Fruit fly (Drosophila melanogaster): Measurements from ENCODE around the gene Hers.

Hers gene

dm6 chrX:19845557-19846072 is 20.3 kb upstream of the Hers start:
- TF ChIP-seq GATAd (GFP tag; optimal IDR thresholded peaks at IDR 0.05), result no peak
- peak; percentile 36 for TF ChIP-seq psq (GFP tag; optimal IDR thresholded peaks at IDR 0.05)

DNA sequence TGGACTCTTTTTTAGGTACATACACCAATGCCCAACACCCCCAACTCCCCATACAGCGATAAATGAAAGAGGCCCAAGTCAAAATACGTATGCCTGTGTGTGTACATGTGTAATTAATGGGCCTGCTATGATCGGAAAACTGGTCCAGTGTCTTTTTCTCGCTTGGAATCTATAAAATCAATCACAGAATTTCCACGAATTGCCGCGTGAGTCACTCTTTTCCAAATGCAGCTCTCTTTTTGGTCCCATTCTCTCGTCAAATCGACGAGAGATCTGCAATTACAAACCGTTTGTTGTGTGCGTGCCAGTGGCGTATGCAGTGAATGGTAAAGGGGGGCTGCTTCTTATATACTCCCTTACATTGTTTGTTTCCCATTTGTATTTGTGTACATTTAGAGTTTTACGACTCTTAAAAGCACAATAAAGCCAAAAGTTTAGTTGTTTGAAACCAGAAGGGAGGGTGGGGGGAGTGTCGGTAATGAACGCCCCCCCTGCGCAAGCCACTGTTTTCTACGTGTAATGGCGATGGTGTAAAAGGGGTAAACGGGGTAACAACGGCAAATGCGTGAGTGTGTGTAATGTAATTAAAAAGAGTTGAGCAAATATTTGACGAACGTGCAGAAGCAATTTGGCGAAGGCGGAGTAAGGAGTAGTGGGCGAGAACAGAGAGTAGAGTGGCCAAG is 19.1 kb upstream of the Hers start:
- TF ChIP-seq usp (GFP tag; optimal IDR thresholded peaks at IDR 0.05) (no peak), Hnf4 (GFP tag; optimal IDR thresholded peaks at IDR 0.05) (peak; percentile 63), sage (GFP tag; optimal IDR thresholded peaks at IDR 0.05) (peak; percentile 12), CrebA (GFP tag; optimal IDR thresholded peaks at IDR 0.05; ENCODE audit: borderline replicate concordance) (no peak), ey (GFP tag; optimal IDR thresholded peaks at IDR 0.05) (peak; percentile 86), woc (GFP tag; optimal IDR thresholded peaks at IDR 0.05) (peak; percentile 75), dmrt93B (GFP tag; optimal IDR thresholded peaks at IDR 0.05) (peak; percentile 85), CG32264 (GFP tag; optimal IDR thresholded peaks at IDR 0.05) (peak; percentile 75), sv (GFP tag; optimal IDR thresholded peaks at IDR 0.05) (peak; percentile 80), psq (GFP tag; optimal IDR thresholded peaks at IDR 0.05) (peak; percentile 84), foxo (GFP tag; optimal IDR thresholded peaks at IDR 0.05) (peak in 1 of 2 experiments; percentile 92), OdsH (GFP tag; optimal IDR thresholded peaks at IDR 0.05) (peak; percentile 77), br (GFP tag; optimal IDR thresholded peaks at IDR 0.05) (peak; percentile 88), rgr (GFP tag; optimal IDR thresholded peaks at IDR 0.05) (peak; percentile 81), Mio (GFP tag; optimal IDR thresholded peaks at IDR 0.05) (no peak), GATAd (GFP tag; optimal IDR thresholded peaks at IDR 0.05) (no peak), Jra (GFP tag; optimal IDR thresholded peaks at IDR 0.05) (peak; percentile 77), Myc (optimal IDR thresholded peaks at IDR 0.05) (no peak), Sp1 (GFP tag; optimal IDR thresholded peaks at IDR 0.05) (peak; percentile 87), dsf (GFP tag; optimal IDR thresholded peaks at IDR 0.05; ENCODE audit: borderline replicate concordance) (peak; percentile 6), h (GFP tag; optimal IDR thresholded peaks at IDR 0.05) (peak; percentile 85), fru (GFP tag; optimal IDR thresholded peaks at IDR 0.05) (peak; percentile 94), pan (optimal IDR thresholded peaks at IDR 0.05) (no peak), Rel (GFP tag; optimal IDR thresholded peaks at IDR 0.05) (no peak), Rel (tag; optimal IDR thresholded peaks at IDR 0.05) (peak; percentile 54), CG9705 (GFP tag; optimal IDR thresholded peaks at IDR 0.05) (peak; percentile 77), HLH106 (tag; optimal IDR thresholded peaks at IDR 0.05) (peak; percentile 90)

DNA sequence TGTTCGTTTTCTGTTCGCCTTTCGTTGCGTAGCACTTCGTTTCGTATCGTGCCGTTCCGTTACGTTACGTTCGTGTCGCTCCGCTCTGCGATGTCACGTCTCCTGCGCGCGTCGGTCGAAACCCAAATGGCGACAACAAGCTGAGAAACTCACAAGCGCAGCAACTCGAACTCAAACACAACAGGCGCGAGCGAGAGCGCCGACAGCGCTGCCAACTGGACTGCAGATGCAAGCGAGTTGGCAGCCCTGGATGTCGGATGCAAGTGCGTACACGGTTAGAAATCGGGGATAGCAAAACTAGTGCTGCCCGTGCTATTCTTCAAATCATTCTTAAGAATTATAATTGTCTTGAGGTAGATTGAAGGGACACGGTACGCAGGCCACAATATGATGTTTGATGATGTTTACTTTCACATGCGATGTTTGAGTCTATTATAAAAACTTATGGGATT is 17.6 kb upstream of the Hers start:
- TF ChIP-seq Hr83 (GFP tag; optimal IDR thresholded peaks at IDR 0.05; ENCODE audit: poor library complexity, severe bottlenecking), result peak; percentile 23
- TF ChIP-seq woc (GFP tag; optimal IDR thresholded peaks at IDR 0.05), result peak; percentile 69
- peak; percentile 18 for TF ChIP-seq sage (GFP tag; optimal IDR thresholded peaks at IDR 0.05)
- TF ChIP-seq pan (optimal IDR thresholded peaks at IDR 0.05), result no peak
- no peak for TF ChIP-seq brk (GFP tag; optimal IDR thresholded peaks at IDR 0.05)
- peak; percentile 72 for TF ChIP-seq sv (GFP tag; optimal IDR thresholded peaks at IDR 0.05)
- TF ChIP-seq Hr78 (GFP tag; optimal IDR thresholded peaks at IDR 0.05), result no peak
- no peak for TF ChIP-seq dsf (GFP tag; optimal IDR thresholded peaks at IDR 0.05; ENCODE audit: borderline replicate concordance)
- TF ChIP-seq fru (GFP tag; optimal IDR thresholded peaks at IDR 0.05), result peak; percentile 52
- TF ChIP-seq Vsx2 (GFP tag; optimal IDR thresholded peaks at IDR 0.05; ENCODE audit: partially characterized antibody), result no peak
- peak; percentile 13 for TF ChIP-seq CG9705 (GFP tag; optimal IDR thresholded peaks at IDR 0.05)
- peak in 1 of 2 experiments; percentile 60 for TF ChIP-seq foxo (GFP tag; optimal IDR thresholded peaks at IDR 0.05)
- peak; percentile 57 for TF ChIP-seq HLH106 (tag; optimal IDR thresholded peaks at IDR 0.05)
- no peak for TF ChIP-seq Mio (GFP tag; optimal IDR thresholded peaks at IDR 0.05)
- no peak for TF ChIP-seq Rel (GFP tag; optimal IDR thresholded peaks at IDR 0.05)
- TF ChIP-seq Rel (tag; optimal IDR thresholded peaks at IDR 0.05), result peak; percentile 11
- no peak for TF ChIP-seq CG32264 (GFP tag; optimal IDR thresholded peaks at IDR 0.05)
- no peak for TF ChIP-seq Abd-B (GFP tag; optimal IDR thresholded peaks at IDR 0.05)
- peak; percentile 9 for TF ChIP-seq dmrt93B (GFP tag; optimal IDR thresholded peaks at IDR 0.05)
- TF ChIP-seq jim (GFP tag; optimal IDR thresholded peaks at IDR 0.05), result no peak
- TF ChIP-seq lola (GFP tag; optimal IDR thresholded peaks at IDR 0.05), result no peak
- peak; percentile 48 for TF ChIP-seq ey (GFP tag; optimal IDR thresholded peaks at IDR 0.05)
- no peak for TF ChIP-seq Myc (optimal IDR thresholded peaks at IDR 0.05)
- TF ChIP-seq CrebA (GFP tag; optimal IDR thresholded peaks at IDR 0.05; ENCODE audit: borderline replicate concordance), result no peak
- peak; percentile 35 for TF ChIP-seq Sp1 (GFP tag; optimal IDR thresholded peaks at IDR 0.05)
- TF ChIP-seq Dif (GFP tag; optimal IDR thresholded peaks at IDR 0.05; ENCODE audit: partially characterized antibody), result peak; percentile 60
- TF ChIP-seq usp (GFP tag; optimal IDR thresholded peaks at IDR 0.05), result no peak
- TF ChIP-seq GATAd (GFP tag; optimal IDR thresholded peaks at IDR 0.05), result no peak
- TF ChIP-seq OdsH (GFP tag; optimal IDR thresholded peaks at IDR 0.05), result no peak
- peak; percentile 51 for TF ChIP-seq rgr (GFP tag; optimal IDR thresholded peaks at IDR 0.05)
- peak; percentile 38 for TF ChIP-seq br (GFP tag; optimal IDR thresholded peaks at IDR 0.05)
- peak; percentile 60 for TF ChIP-seq psq (GFP tag; optimal IDR thresholded peaks at IDR 0.05)
- TF ChIP-seq Jra (GFP tag; optimal IDR thresholded peaks at IDR 0.05), result no peak
- TF ChIP-seq Hnf4 (GFP tag; optimal IDR thresholded peaks at IDR 0.05), result peak; percentile 27
- TF ChIP-seq h (GFP tag; optimal IDR thresholded peaks at IDR 0.05), result peak; percentile 53
- TF ChIP-seq dl (GFP tag; optimal IDR thresholded peaks at IDR 0.05; ENCODE audit: insufficient read depth in 1 of 2, partially characterized antibody in 2 of 2), result peak in 1 of 2 experiments; percentile 61
- TF ChIP-seq Dfd (GFP tag; optimal IDR thresholded peaks at IDR 0.05), result no peak
- TF ChIP-seq tai (GFP tag; optimal IDR thresholded peaks at IDR 0.05), result no peak
- no peak for TF ChIP-seq N (GFP tag; optimal IDR thresholded peaks at IDR 0.05)
